Fruit fly (Drosophila melanogaster): ENCODE data around the gene Lip1.

Lip1 gene

DNA sequence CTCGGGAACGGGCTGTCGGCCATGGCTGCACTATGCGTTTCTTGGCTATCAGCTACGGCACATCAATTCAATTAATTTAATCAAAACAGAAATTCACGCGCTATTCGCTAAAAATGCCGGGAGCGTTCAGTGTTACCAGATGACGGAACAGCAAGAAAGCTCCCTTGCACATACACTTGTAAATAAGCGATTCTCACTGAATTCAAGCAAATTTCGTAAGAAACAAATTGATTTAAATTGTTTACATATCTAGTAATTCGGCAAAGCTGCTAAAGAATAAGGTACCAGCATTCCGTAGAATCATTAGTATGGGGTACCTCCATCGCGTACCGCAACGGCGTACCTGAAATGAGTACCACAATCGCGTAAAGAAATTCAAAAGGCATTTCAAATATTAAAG is 34.6 kb upstream of the Lip1 start, which contains the start of gene Nup107 (continued):
- TF ChIP-seq tll (GFP tag; optimal IDR thresholded peaks at IDR 0.05) (no peak), CG7786 (GFP tag; optimal IDR thresholded peaks at IDR 0.05) (peak; percentile 1), CG6689 (GFP tag; IDR thresholded peaks at IDR 0.05) (no peak), nerfin-1 (tag; optimal IDR thresholded peaks at IDR 0.05) (peak; percentile 18), Bteb2 (GFP tag; optimal IDR thresholded peaks at IDR 0.05) (no peak), H2.0 (GFP tag; IDR thresholded peaks at IDR 0.05) (no peak), zfh2 (GFP tag; optimal IDR thresholded peaks at IDR 0.05) (no peak), Ets65A (GFP tag) (peak; percentile 92), NK7.1 (GFP tag; optimal IDR thresholded peaks at IDR 0.05) (no peak), danr (GFP tag; IDR thresholded peaks at IDR 0.05) (no peak), CG13775 (GFP tag; optimal IDR thresholded peaks at IDR 0.05) (no peak), CG12071 (GFP tag; optimal IDR thresholded peaks at IDR 0.05) (no peak), NfI (GFP tag; optimal IDR thresholded peaks at IDR 0.05) (peak; percentile 29), ken (GFP tag; IDR thresholded peaks at IDR 0.05) (peak; percentile 37; the same call in 1 of the 3 replicates), fd96Cb (tag; optimal IDR thresholded peaks at IDR 0.05) (peak; percentile 7), CG12659 (GFP tag; optimal IDR thresholded peaks at IDR 0.05) (peak; percentile 14), ato (GFP tag; IDR thresholded peaks at IDR 0.05; ENCODE audit: partially characterized antibody) (0 out of 2 replicates have a peak, but pooled peaks have one; percentile 24), bsh (GFP tag; optimal IDR thresholded peaks at IDR 0.05) (peak in 1 of 2 experiments; percentile 13), lilli (GFP tag; optimal IDR thresholded peaks at IDR 0.05) (peak; percentile 21), unpg (GFP tag; optimal IDR thresholded peaks at IDR 0.05) (peak; percentile 8), Trl (optimal IDR thresholded peaks at IDR 0.05) (no peak), Trl (GFP tag; optimal IDR thresholded peaks at IDR 0.05) (peak; percentile 26), CG1024 (GFP tag; IDR thresholded peaks at IDR 0.05) (peak; percentile 58; the same call in 1 of the 2 replicates), Sin3A (optimal IDR thresholded peaks at IDR 0.05) (peak; percentile 62), CG11456 (GFP tag; IDR thresholded peaks at IDR 0.05) (0 out of 3 replicates have a peak, but pooled peaks have one; percentile 27), CG1233 (GFP tag; optimal IDR thresholded peaks at IDR 0.05) (no peak), CG15269 (tag; optimal IDR thresholded peaks at IDR 0.05) (no peak), Antp (GFP tag; optimal IDR thresholded peaks at IDR 0.05) (peak; percentile 22), CG3407 (GFP tag; optimal IDR thresholded peaks at IDR 0.05) (no peak), zen (tag; optimal IDR thresholded peaks at IDR 0.05) (peak; percentile 39), Lhr (GFP tag; optimal IDR thresholded peaks at IDR 0.05) (no peak), CG10267 (tag; optimal IDR thresholded peaks at IDR 0.05) (peak; percentile 25), CG33557 (GFP tag; optimal IDR thresholded peaks at IDR 0.05) (no peak), Sox102F (GFP tag; optimal IDR thresholded peaks at IDR 0.05) (peak; percentile 11), slbo (GFP tag; IDR thresholded peaks at IDR 0.05) (peak; percentile 54; the same call in 1 of the 2 replicates), CG6272 (GFP tag; IDR thresholded peaks at IDR 0.05) (peak; percentile 25; the same call in 1 of the 2 replicates), CG3847 (GFP tag; IDR thresholded peaks at IDR 0.05) (0 out of 2 replicates have a peak, but pooled peaks have one; percentile 25), dati (GFP tag; IDR thresholded peaks at IDR 0.05) (no peak), gro (GFP tag; optimal IDR thresholded peaks at IDR 0.05) (peak; percentile 41), Rfx (GFP tag; IDR thresholded peaks at IDR 0.05) (peak; percentile 34; the same call in 1 of the 2 replicates), bcd (GFP tag; optimal IDR thresholded peaks at IDR 0.05) (peak; percentile 2), Dp (GFP tag; optimal IDR thresholded peaks at IDR 0.05) (peak; percentile 61), CG3065 (GFP tag; optimal IDR thresholded peaks at IDR 0.05) (peak; percentile 3), sug (tag; optimal IDR thresholded peaks at IDR 0.05) (no peak), Poxn (GFP tag; IDR thresholded peaks at IDR 0.05) (no peak), CG13624 (GFP tag; optimal IDR thresholded peaks at IDR 0.05) (no peak)
